Fruit fly (Drosophila melanogaster) whole organism, embryonic: ENCODE measurements around the gene cnir.

ENCODE experiments used
- Bteb2 ChIP-seq: fragments of 200-800 bp; sonication (Bioruptor generic); optimal IDR thresholded peaks from 2 replicates; lab custom pipeline; 2016; ENCODE audit warnings: missing biosample characterization, missing genetic modification characterization
- CG10321 ChIP-seq: fragments of 200-800 bp; sonication (Bioruptor generic); IDR thresholded peaks from 2 replicates; pipeline ENCODE4 v1.3.6; 2022; ENCODE audit warnings: missing biosample characterization, missing genetic modification characterization
- CG13123 ChIP-seq: fragments of 200-800 bp; sonication (Bioruptor generic); optimal IDR thresholded peaks from 2 replicates; lab custom pipeline; 2016; ENCODE audit warnings: missing biosample characterization, missing genetic modification characterization
- CG14014 ChIP-seq: fragments of 200-800 bp; sonication (Bioruptor generic); IDR thresholded peaks from 2 replicates; pipeline ENCODE4 v1.3.6; 2022; ENCODE audit warnings: missing biosample characterization, missing genetic modification characterization
- CG15696 ChIP-seq: fragments of 200-800 bp; sonication (Bioruptor generic); optimal IDR thresholded peaks from 2 replicates; lab custom pipeline; 2019; ENCODE audit warnings: missing biosample characterization, mild to moderate bottlenecking, missing genetic modification characterization, moderate library complexity
- CG17361 ChIP-seq: fragments of 200-800 bp; sonication (Bioruptor generic); IDR thresholded peaks from 3 replicates; pipeline ENCODE4 v1.3.6; 2022; ENCODE audit warnings: missing biosample characterization, missing genetic modification characterization
- CG18599 ChIP-seq: fragments of 200-800 bp; sonication (Bioruptor generic); optimal IDR thresholded peaks from 3 replicates; lab custom pipeline; 2017; ENCODE audit warnings: missing biosample characterization, missing genetic modification characterization, mild to moderate bottlenecking, moderate library complexity, missing genetic modification reagents
- CG2199 ChIP-seq: fragments of 200-800 bp; sonication (Bioruptor generic); IDR thresholded peaks from 3 replicates; pipeline ENCODE4 v1.3.6; 2022; ENCODE audit warnings: missing biosample characterization, missing genetic modification characterization
- CG2875 ChIP-seq: fragments of 200-800 bp; sonication (Bioruptor generic); optimal IDR thresholded peaks from 2 replicates; lab custom pipeline; 2017; ENCODE audit warnings: missing biosample characterization, mild to moderate bottlenecking, missing genetic modification characterization, missing genetic modification reagents
- CG3838 ChIP-seq: fragments of 200-800 bp; sonication (Bioruptor generic); optimal IDR thresholded peaks from 3 replicates; lab custom pipeline; 2016; ENCODE audit warnings: missing biosample characterization, missing genetic modification characterization
- CG3847 ChIP-seq: fragments of 200-800 bp; sonication (Bioruptor generic); IDR thresholded peaks from 2 replicates; pipeline ENCODE4 v1.3.6; 2022; ENCODE audit warnings: missing biosample characterization, missing genetic modification characterization
- CG42726 ChIP-seq: fragments of 200-800 bp; sonication (Bioruptor generic); IDR thresholded peaks from 2 replicates; pipeline ENCODE4 v1.3.6; 2022; ENCODE audit warnings: missing biosample characterization, missing genetic modification characterization; ENCODE audit not compliant: partially characterized antibody
- CG4424 ChIP-seq: fragments of 200-800 bp; sonication (Bioruptor generic); optimal IDR thresholded peaks from 3 replicates; lab custom pipeline; 2016; ENCODE audit warnings: missing biosample characterization, missing genetic modification characterization
- CG4730 ChIP-seq: fragments of 200-800 bp; sonication (Bioruptor generic); IDR thresholded peaks from 2 replicates; pipeline ENCODE4 v1.3.6; 2022; ENCODE audit warnings: missing biosample characterization, missing genetic modification characterization
- CG6765 ChIP-seq: fragments of 200-800 bp; sonication (Bioruptor generic); optimal IDR thresholded peaks from 3 replicates; lab custom pipeline; 2017; ENCODE audit warnings: missing biosample characterization, mild to moderate bottlenecking, missing genetic modification characterization
- CG7556 ChIP-seq: fragments of 200-800 bp; sonication (Bioruptor generic); optimal IDR thresholded peaks from 2 replicates; lab custom pipeline; 2017; ENCODE audit warnings: missing biosample characterization, mild to moderate bottlenecking, missing genetic modification characterization
- CG7928 ChIP-seq: fragments of 200-800 bp; sonication (Bioruptor generic); optimal IDR thresholded peaks from 2 replicates; lab custom pipeline; 2017; ENCODE audit warnings: missing biosample characterization, mild to moderate bottlenecking, missing genetic modification characterization
- CG7963 ChIP-seq: fragments of 200-800 bp; sonication (Bioruptor generic); IDR thresholded peaks from 3 replicates; pipeline ENCODE4 v1.3.6; 2022; ENCODE audit warnings: missing biosample characterization, missing genetic modification characterization; ENCODE audit not compliant: partially characterized antibody
- CG7987 ChIP-seq: fragments of 200-800 bp; sonication (Bioruptor generic); optimal IDR thresholded peaks from 2 replicates; lab custom pipeline; 2018; ENCODE audit warnings: missing biosample characterization, mild to moderate bottlenecking, missing genetic modification characterization, moderate library complexity
- CG8290 ChIP-seq, 3 experiments: fragments of 200-800 bp; sonication (Bioruptor generic); optimal IDR thresholded peaks; 2 replicates each; lab custom pipeline; 2016 to 2019; ENCODE audit warnings: missing biosample characterization in 3 of 3, missing genetic modification characterization in 3 of 3, mild to moderate bottlenecking in 2 of 3, moderate library complexity in 1 of 3
- CG8388 ChIP-seq: fragments of 200-800 bp; sonication (Bioruptor generic); optimal IDR thresholded peaks from 2 replicates; lab custom pipeline; 2019; ENCODE audit warnings: missing biosample characterization, mild to moderate bottlenecking, missing genetic modification characterization, moderate library complexity
- Dbx ChIP-seq: fragments of 200-800 bp; sonication (Bioruptor generic); IDR thresholded peaks from 3 replicates; pipeline ENCODE4 v1.3.6; 2022; ENCODE audit warnings: missing biosample characterization, missing genetic modification characterization
- Dek ChIP-seq: fragments of 200-800 bp; sonication (Bioruptor generic); optimal IDR thresholded peaks from 3 replicates; lab custom pipeline; 2019; ENCODE audit warnings: missing biosample characterization, mild to moderate bottlenecking, missing genetic modification characterization, moderate library complexity
- GATAe ChIP-seq: fragments of 200-800 bp; sonication (Bioruptor generic); conservative IDR thresholded peaks from 2 replicates; pipeline ENCODE4 v1.3.6; 2022; ENCODE audit warnings: missing biosample characterization, missing genetic modification characterization
- HLHmδ ChIP-seq: fragments of 200-800 bp; sonication (Bioruptor generic); optimal IDR thresholded peaks from 2 replicates; lab custom pipeline; 2018; ENCODE audit warnings: missing biosample characterization, mild to moderate bottlenecking, missing genetic modification characterization, moderate library complexity
- Hmr ChIP-seq: fragments of 200-800 bp; sonication (Bioruptor generic); optimal IDR thresholded peaks from 3 replicates; lab custom pipeline; 2017; ENCODE audit warnings: mild to moderate bottlenecking, missing biosample characterization, missing genetic modification reagents, missing genetic modification characterization
- Hmx ChIP-seq: fragments of 200-800 bp; sonication (Bioruptor generic); optimal IDR thresholded peaks from 2 replicates; lab custom pipeline; 2016; ENCODE audit warnings: missing biosample characterization, missing genetic modification characterization
- Oli ChIP-seq: fragments of 200-800 bp; sonication (Bioruptor generic); optimal IDR thresholded peaks from 2 replicates; lab custom pipeline; 2018; ENCODE audit warnings: missing biosample characterization, mild to moderate bottlenecking, missing genetic modification characterization, moderate library complexity
- Optix ChIP-seq: fragments of 200-800 bp; sonication (Bioruptor generic); IDR thresholded peaks from 3 replicates; pipeline ENCODE4 v1.3.6; 2022; ENCODE audit warnings: missing biosample characterization, missing genetic modification characterization
- Scr ChIP-seq: fragments of 200-800 bp; sonication (Bioruptor generic); IDR thresholded peaks from 2 replicates; pipeline ENCODE4 v1.3.6; 2022; ENCODE audit warnings: missing biosample characterization, missing genetic modification characterization; ENCODE audit not compliant: partially characterized antibody
- al ChIP-seq: fragments of 200-800 bp; sonication (Bioruptor generic); IDR thresholded peaks from 2 replicates; pipeline ENCODE4 v1.3.6; 2022; ENCODE audit warnings: missing biosample characterization, missing genetic modification characterization
- crc ChIP-seq: fragments of 200-800 bp; sonication (Bioruptor generic); optimal IDR thresholded peaks from 2 replicates; lab custom pipeline; 2016; ENCODE audit warnings: missing biosample characterization, missing genetic modification characterization
- dmrt99B ChIP-seq: fragments of 200-800 bp; sonication (Bioruptor generic); optimal IDR thresholded peaks from 2 replicates; lab custom pipeline; 2018; ENCODE audit warnings: missing biosample characterization, mild to moderate bottlenecking, missing genetic modification characterization, moderate library complexity
- dpn ChIP-seq, 2 experiments: fragments of 200-800 bp; sonication (Bioruptor generic); optimal IDR thresholded peaks; 3 replicates each; lab custom pipeline; 2016; ENCODE audit warnings: missing biosample characterization in 2 of 2, missing genetic modification characterization in 2 of 2
- en ChIP-seq: fragments of 200-800 bp; sonication (Bioruptor generic); optimal IDR thresholded peaks from 2 replicates; lab custom pipeline; 2016; ENCODE audit warnings: missing biosample characterization, missing genetic modification characterization
- fd3F ChIP-seq: fragments of 200-800 bp; sonication (Bioruptor generic); optimal IDR thresholded peaks from 2 replicates; lab custom pipeline; 2018; ENCODE audit warnings: missing biosample characterization, mild to moderate bottlenecking, missing genetic modification characterization, moderate library complexity
- fd64A ChIP-seq: fragments of 200-800 bp; sonication (Bioruptor generic); optimal IDR thresholded peaks from 3 replicates; lab custom pipeline; 2018; ENCODE audit warnings: missing biosample characterization, mild to moderate bottlenecking, missing genetic modification characterization
- gfzf ChIP-seq: fragments of 200-800 bp; sonication (Bioruptor generic); optimal IDR thresholded peaks from 2 replicates; lab custom pipeline; 2016; ENCODE audit warnings: missing biosample characterization, mild to moderate bottlenecking, missing genetic modification characterization, moderate library complexity
- hth ChIP-seq: fragments of >200 bp; optimal IDR thresholded peaks from 2 replicates; lab custom pipeline; 2017; ENCODE audit warnings: inconsistent platforms
- ind ChIP-seq: fragments of 200-800 bp; sonication (Bioruptor generic); optimal IDR thresholded peaks from 3 replicates; lab custom pipeline; 2016; ENCODE audit warnings: missing biosample characterization, missing genetic modification characterization
- kay ChIP-seq: fragments of 200-800 bp; sonication (Bioruptor generic); optimal IDR thresholded peaks from 2 replicates; lab custom pipeline; 2016; ENCODE audit warnings: missing biosample characterization, missing genetic modification characterization
- ken ChIP-seq: fragments of 200-800 bp; sonication (Bioruptor generic); IDR thresholded peaks from 3 replicates; pipeline ENCODE4 v1.3.6; 2022; ENCODE audit warnings: missing biosample characterization, missing genetic modification characterization
- nom ChIP-seq: fragments of 200-800 bp; sonication (Bioruptor generic); optimal IDR thresholded peaks from 2 replicates; lab custom pipeline; 2017; ENCODE audit warnings: missing biosample characterization, missing genetic modification characterization, mild to moderate bottlenecking, moderate library complexity, missing genetic modification reagents
- onecut ChIP-seq: fragments of 200-800 bp; sonication (Bioruptor generic); IDR thresholded peaks from 2 replicates; pipeline ENCODE4 v1.3.6; 2022; ENCODE audit warnings: missing biosample characterization, missing genetic modification characterization
- pum ChIP-seq: fragments of 200-800 bp; sonication (Bioruptor generic); optimal IDR thresholded peaks from 2 replicates; lab custom pipeline; 2016; ENCODE audit warnings: missing biosample characterization, missing genetic modification characterization
- ranshi ChIP-seq: fragments of 200-800 bp; sonication (Bioruptor generic); IDR thresholded peaks from 2 replicates; pipeline ENCODE4 v1.3.6; 2022; ENCODE audit warnings: missing biosample characterization, missing genetic modification characterization
- slp2 ChIP-seq: fragments of 200-800 bp; sonication (Bioruptor generic); optimal IDR thresholded peaks from 2 replicates; lab custom pipeline; 2016; ENCODE audit warnings: missing biosample characterization, missing genetic modification characterization
- sqz ChIP-seq: fragments of 200-800 bp; sonication (Bioruptor generic); optimal IDR thresholded peaks from 3 replicates; lab custom pipeline; 2018; ENCODE audit warnings: missing biosample characterization, mild to moderate bottlenecking, missing genetic modification characterization
- tio ChIP-seq: fragments of 200-800 bp; sonication (Bioruptor generic); optimal IDR thresholded peaks from 2 replicates; lab custom pipeline; 2017; ENCODE audit warnings: missing biosample characterization, missing genetic modification characterization, inconsistent platforms
- twi ChIP-seq: fragments of 200-800 bp; optimal IDR thresholded peaks from 2 replicates; lab custom pipeline; 2019; ENCODE audit warnings: missing biosample characterization, mild to moderate bottlenecking, missing genetic modification characterization, moderate library complexity

The cnir gene

DNA sequence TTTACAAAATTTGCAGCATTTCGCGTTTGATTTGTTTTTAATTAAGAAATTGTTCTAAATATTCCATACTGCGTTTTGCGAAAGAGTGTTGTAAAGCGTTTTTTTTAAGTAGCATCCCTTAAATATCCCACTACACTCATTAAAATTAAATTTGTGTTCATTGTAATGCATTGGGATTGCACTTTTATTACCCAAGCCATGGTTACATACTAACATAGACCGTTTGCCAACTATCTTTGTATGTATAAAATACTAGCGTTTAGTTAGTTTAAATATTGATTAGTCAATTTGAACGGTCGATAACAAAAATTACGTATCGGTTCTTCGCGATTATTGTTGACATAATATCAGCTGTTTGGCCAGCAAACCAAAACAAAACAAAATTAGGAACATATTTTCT, at the start of gene cnir, which contains the start of gene CG17221 (continued):
- TF ChIP-seq CG7987 (GFP tag; lab: Kevin White, UChicago) (peak; percentile 29), CG2199 (0 out of 3 replicates have a peak, but pooled peaks have one; percentile 18), en (GFP tag; lab: Kevin White, UChicago) (peak; percentile 39), pum (peak; percentile 69), CG3847 (peak; percentile 63; the same call in 1 of the 2 replicates), CG7556 (GFP tag; lab: Kevin White, UChicago) (peak; percentile 54), CG14014 (GFP tag; lab: Robert Waterston, UW) (peak; percentile 30; the same call in 1 of the 2 replicates), al (GFP tag; lab: Robert Waterston, UW) (no peak), HLHmδ (GFP tag; lab: Kevin White, UChicago) (no peak), Scr (GFP tag; lab: Robert Waterston, UW) (peak; percentile 54), Hmx (GFP tag; lab: Kevin White, UChicago) (peak; percentile 52), fd3F (GFP tag; lab: Kevin White, UChicago) (peak; percentile 58), Oli (peak; percentile 47), CG18599 (GFP tag; lab: Kevin White, UChicago) (peak; percentile 72), nom (GFP tag; lab: Kevin White, UChicago) (peak; percentile 22), fd64A (GFP tag; lab: Kevin White, UChicago) (no peak), CG13123 (GFP tag; lab: Kevin White, UChicago) (peak; percentile 40), onecut (peak; percentile 88), CG7963 (GFP tag; lab: Robert Waterston, UW) (no peak), Bteb2 (GFP tag; lab: Kevin White, UChicago) (peak; percentile 64), hth (lab: Kevin White, UChicago) (no peak), CG8290 (GFP tag; optimal IDR thresholded peaks at IDR 0.05; lab: Kevin White, UChicago) (peak; percentile 16), CG8290 (tag; optimal IDR thresholded peaks at IDR 0.05; lab: Kevin White, UChicago) (peak in 1 of 2 experiments; percentile 63), CG15696 (tag; lab: Kevin White, UChicago) (peak; percentile 41), CG17361 (peak; percentile 68; the same call in 2 of the 3 replicates), CG7928 (GFP tag; lab: Kevin White, UChicago) (peak; percentile 73), dmrt99B (tag; lab: Kevin White, UChicago) (peak; percentile 51), CG6765 (GFP tag; lab: Kevin White, UChicago) (no peak), dpn (GFP tag; optimal IDR thresholded peaks at IDR 0.05; lab: Kevin White, UChicago) (peak; percentile 70 to 76), ranshi (GFP tag; lab: Robert Waterston, UW) (no peak), ind (GFP tag; lab: Kevin White, UChicago) (peak; percentile 73), Hmr (GFP tag; lab: Kevin White, UChicago) (peak; percentile 58), gfzf (peak; percentile 75), Optix (no peak), CG4424 (GFP tag; lab: Kevin White, UChicago) (peak; percentile 68), sqz (GFP tag; lab: Kevin White, UChicago) (no peak), twi (peak; percentile 35), Dbx (0 out of 3 replicates have a peak, but pooled peaks have one; percentile 32), crc (GFP tag; lab: Kevin White, UChicago) (peak; percentile 57), kay (GFP tag; lab: Kevin White, UChicago) (peak; percentile 18), CG3838 (GFP tag; lab: Kevin White, UChicago) (peak; percentile 43), GATAe (no peak), ken (no peak), CG2875 (GFP tag; lab: Kevin White, UChicago) (no peak), CG4730 (GFP tag; lab: Robert Waterston, UW) (no peak), Dek (tag; lab: Kevin White, UChicago) (no peak), CG42726 (no peak), CG8388 (GFP tag; lab: Kevin White, UChicago) (peak; percentile 23), tio (GFP tag; lab: Kevin White, UChicago) (no peak), slp2 (GFP tag; lab: Kevin White, UChicago) (peak; percentile 66), CG10321 (GFP tag; lab: Robert Waterston, UW) (no peak)
